Fruit fly (Drosophila melanogaster): ENCODE measurements around the gene Syx5.

DNA sequence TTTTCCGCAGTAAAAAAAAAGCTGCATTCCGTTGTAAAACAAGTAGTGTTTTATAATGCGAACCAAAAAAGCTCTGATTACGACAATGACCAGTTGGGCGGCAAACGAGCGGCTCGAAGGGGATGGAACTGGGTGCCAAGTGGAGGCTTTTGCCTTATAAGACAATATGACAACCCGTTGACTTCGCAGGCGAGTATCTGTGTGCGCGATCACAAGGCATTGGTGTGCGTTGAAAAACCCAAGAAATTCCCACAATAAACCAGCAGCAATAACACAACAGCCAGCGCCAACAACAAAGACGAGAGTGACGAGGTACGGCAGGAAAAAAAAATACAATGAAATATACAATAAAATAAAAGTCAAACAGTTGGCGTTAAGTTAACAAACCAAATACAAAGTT is 7.9 kb downstream of the Syx5 start:
- no peak for TF ChIP-seq Pif1A (GFP tag; optimal IDR thresholded peaks at IDR 0.05)
- peak; percentile 3 for TF ChIP-seq CG34367 (tag; optimal IDR thresholded peaks at IDR 0.05)

Data from whole organism, pupa.